Worm (Caenorhabditis elegans) whole organism, mixed stage, embryonic: ENCODE results near the gene srw-89.

ENCODE experiments used
- M03D4.4 ChIP-seq: sonication (generic microtip); optimal IDR thresholded peaks from 2 replicates; lab custom pipeline; 2017; ENCODE audit warnings: mild to moderate bottlenecking, missing genetic modification characterization, missing compliant biosample characterization
- bed-3 ChIP-seq: fragments of 200-800 bp; sonication (Bioruptor generic); optimal IDR thresholded peaks from 3 replicates; lab custom pipeline; 2018; ENCODE audit warnings: mild to moderate bottlenecking, missing genetic modification characterization, moderate library complexity, missing compliant biosample characterization
- blmp-1 ChIP-seq: fragments of 150-350 bp; optimal IDR thresholded peaks from 2 replicates; lab custom pipeline; 2014; ENCODE audit warnings: missing biosample characterization, missing genetic modification characterization
- ceh-39 ChIP-seq: fragments of 150-350 bp; optimal IDR thresholded peaks from 2 replicates; lab custom pipeline; 2014; ENCODE audit warnings: missing biosample characterization, missing genetic modification characterization
- ceh-43 ChIP-seq: fragments of 200-800 bp; sonication (Bioruptor generic); optimal IDR thresholded peaks from 2 replicates; lab custom pipeline; 2018; ENCODE audit warnings: mild to moderate bottlenecking, missing genetic modification characterization, moderate library complexity, missing compliant biosample characterization
- ceh-83 ChIP-seq: fragments of 200-800 bp; sonication (Bioruptor generic); optimal IDR thresholded peaks from 2 replicates; lab custom pipeline; 2018; ENCODE audit warnings: mild to moderate bottlenecking, missing genetic modification characterization, missing compliant biosample characterization
- ces-1 ChIP-seq: fragments of 150-350 bp; optimal IDR thresholded peaks from 2 replicates; lab custom pipeline; 2014; ENCODE audit warnings: missing biosample characterization, missing genetic modification reagents, missing genetic modification characterization
- cnd-1 ChIP-seq: fragments of 200-800 bp; sonication (Bioruptor generic); optimal IDR thresholded peaks from 2 replicates; lab custom pipeline; 2018; ENCODE audit warnings: mild to moderate bottlenecking, missing genetic modification characterization, missing compliant biosample characterization
- drap-1 ChIP-seq: fragments of 200-800 bp; sonication (Bioruptor generic); optimal IDR thresholded peaks from 3 replicates; lab custom pipeline; 2018; ENCODE audit warnings: mild to moderate bottlenecking, missing genetic modification characterization, missing compliant biosample characterization
- elt-1 ChIP-seq: sonication (generic microtip); optimal IDR thresholded peaks from 2 replicates; lab custom pipeline; 2017; ENCODE audit warnings: missing genetic modification characterization, mild to moderate bottlenecking, missing compliant biosample characterization, antibody characterized with exemption, moderate library complexity, borderline replicate concordance; ENCODE audit not compliant: insufficient read depth
- elt-3 ChIP-seq: fragments of 150-350 bp; optimal IDR thresholded peaks from 2 replicates; lab custom pipeline; 2014; ENCODE audit warnings: missing biosample characterization, missing genetic modification characterization
- flh-1 ChIP-seq: fragments of 200-800 bp; sonication (Bioruptor generic); optimal IDR thresholded peaks from 2 replicates; lab custom pipeline; 2018; ENCODE audit warnings: mild to moderate bottlenecking, missing genetic modification characterization, moderate library complexity, missing compliant biosample characterization
- ham-2 ChIP-seq: fragments of 200-800 bp; sonication (Bioruptor generic); optimal IDR thresholded peaks from 2 replicates; lab custom pipeline; 2018; ENCODE audit warnings: mild to moderate bottlenecking, missing genetic modification characterization, missing compliant biosample characterization
- hlh-1 ChIP-seq: fragments of 150-350 bp; optimal IDR thresholded peaks from 2 replicates; lab custom pipeline; 2014; ENCODE audit warnings: missing biosample characterization, missing genetic modification reagents, missing genetic modification characterization
- lin-13 ChIP-seq: fragments of 150-350 bp; optimal IDR thresholded peaks from 2 replicates; lab custom pipeline; 2014; ENCODE audit warnings: missing biosample characterization, missing genetic modification characterization
- lin-32 ChIP-seq: fragments of 200-800 bp; sonication (Bioruptor generic); optimal IDR thresholded peaks from 2 replicates; lab custom pipeline; 2018; ENCODE audit warnings: mild to moderate bottlenecking, missing genetic modification characterization, missing compliant biosample characterization
- lsy-2 ChIP-seq: fragments of 150-350 bp; optimal IDR thresholded peaks from 2 replicates; lab custom pipeline; 2014; ENCODE audit warnings: missing biosample characterization, missing genetic modification characterization
- mab-5 ChIP-seq: fragments of 150-350 bp; optimal IDR thresholded peaks from 2 replicates; lab custom pipeline; 2014; ENCODE audit warnings: missing biosample characterization, missing genetic modification characterization
- mep-1 ChIP-seq: fragments of 150-350 bp; optimal IDR thresholded peaks from 2 replicates; lab custom pipeline; 2017; ENCODE audit warnings: missing biosample characterization, missing genetic modification reagents, missing genetic modification characterization, inconsistent platforms
- nhr-12 ChIP-seq: fragments of 150-350 bp; optimal IDR thresholded peaks from 2 replicates; lab custom pipeline; 2014; ENCODE audit warnings: missing biosample characterization, missing genetic modification characterization
- nhr-2 ChIP-seq: fragments of 150-350 bp; optimal IDR thresholded peaks from 2 replicates; lab custom pipeline; 2014; ENCODE audit warnings: missing biosample characterization, missing genetic modification characterization
- nhr-237 ChIP-seq: fragments of 150-350 bp; optimal IDR thresholded peaks from 2 replicates; lab custom pipeline; 2014; ENCODE audit warnings: missing biosample characterization, missing genetic modification characterization
- nhr-28 ChIP-seq: fragments of 150-350 bp; optimal IDR thresholded peaks from 2 replicates; lab custom pipeline; 2014; ENCODE audit warnings: missing biosample characterization, missing genetic modification characterization
- nhr-76 ChIP-seq: sonication (generic microtip); optimal IDR thresholded peaks from 2 replicates; lab custom pipeline; 2017; ENCODE audit warnings: missing biosample characterization, missing genetic modification characterization
- sem-2 ChIP-seq: fragments of 200-800 bp; sonication (Bioruptor generic); optimal IDR thresholded peaks from 2 replicates; lab custom pipeline; 2018; ENCODE audit warnings: mild to moderate bottlenecking, missing genetic modification characterization, missing compliant biosample characterization
- snpc-4 ChIP-seq: fragments of 150-350 bp; optimal IDR thresholded peaks from 2 replicates; lab custom pipeline; 2014; ENCODE audit warnings: missing biosample characterization, missing genetic modification characterization
- sptf-1 ChIP-seq: sonication (generic microtip); optimal IDR thresholded peaks from 2 replicates; lab custom pipeline; 2017; ENCODE audit warnings: mild to moderate bottlenecking, missing genetic modification characterization, moderate library complexity, missing compliant biosample characterization
- tbx-8 ChIP-seq: fragments of 200-800 bp; sonication (Bioruptor generic); optimal IDR thresholded peaks from 2 replicates; lab custom pipeline; 2018; ENCODE audit warnings: mild to moderate bottlenecking, missing genetic modification characterization, moderate library complexity, missing compliant biosample characterization
- unc-120 ChIP-seq: sonication (generic microtip); optimal IDR thresholded peaks from 2 replicates; lab custom pipeline; 2017; ENCODE audit warnings: missing genetic modification characterization, missing compliant biosample characterization; ENCODE audit not compliant: poor library complexity, severe bottlenecking
- unc-39 ChIP-seq: fragments of 150-350 bp; optimal IDR thresholded peaks from 2 replicates; lab custom pipeline; 2014; ENCODE audit warnings: missing biosample characterization, missing genetic modification characterization
- zip-8 ChIP-seq: fragments of 150-350 bp; optimal IDR thresholded peaks from 2 replicates; lab custom pipeline; 2014; ENCODE audit warnings: missing biosample characterization, missing genetic modification characterization
- ztf-11 ChIP-seq: fragments of 150-350 bp; optimal IDR thresholded peaks from 2 replicates; lab custom pipeline; 2014; ENCODE audit warnings: missing biosample characterization, missing genetic modification characterization

The srw-89 gene

DNA sequence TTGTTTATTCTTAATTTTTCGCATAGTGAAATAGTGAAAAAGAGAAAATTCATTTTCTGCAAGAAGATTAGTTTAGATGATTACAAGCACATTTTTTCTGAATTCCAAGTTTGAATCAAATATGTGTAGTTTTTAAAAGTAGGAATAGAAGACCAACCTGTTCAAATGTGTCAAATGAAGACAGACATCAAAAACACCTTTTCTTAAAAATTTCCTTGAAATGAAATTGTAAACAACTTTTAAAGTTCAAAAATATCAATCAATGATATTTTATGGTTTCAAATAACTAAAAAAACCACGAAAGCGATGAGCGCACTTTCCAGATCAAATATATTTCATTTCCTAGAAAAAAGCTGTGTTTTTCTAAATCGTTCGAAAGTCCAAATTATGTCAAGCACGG, 35.2 kb upstream of the srw-89 start, which contains the start of gene nlp-30:
Gene nlp-30 (plus strand): TSS at position 301 of the 400 bp plus-strand sequence.
- TF ChIP-seq lin-32 (GFP tag; lab: Kevin White, UChicago), result no peak
- TF ChIP-seq tbx-8 (GFP tag; lab: Kevin White, UChicago), result no peak
- no peak for TF ChIP-seq sem-2 (GFP tag; lab: Kevin White, UChicago)
- TF ChIP-seq unc-39 (tag; lab: Kevin White, UChicago), result no peak
- no peak for TF ChIP-seq lin-13 (tag; lab: Kevin White, UChicago)
- TF ChIP-seq ham-2 (GFP tag; lab: Kevin White, UChicago), result no peak
- TF ChIP-seq nhr-28 (tag; lab: Kevin White, UChicago), result no peak
- TF ChIP-seq blmp-1 (tag; lab: Kevin White, UChicago), result no peak
- no peak for TF ChIP-seq nhr-2
- no peak for TF ChIP-seq ceh-83 (GFP tag; lab: Kevin White, UChicago)
- TF ChIP-seq sptf-1, result no peak
- no peak for TF ChIP-seq nhr-237 (tag; lab: Kevin White, UChicago)
- TF ChIP-seq mab-5 (tag; lab: Kevin White, UChicago), result no peak
- TF ChIP-seq hlh-1 (tag; lab: Kevin White, UChicago), result no peak
- no peak for TF ChIP-seq ces-1 (GFP tag; lab: Kevin White, UChicago)
- no peak for TF ChIP-seq nhr-12 (tag; lab: Kevin White, UChicago)

DNA sequence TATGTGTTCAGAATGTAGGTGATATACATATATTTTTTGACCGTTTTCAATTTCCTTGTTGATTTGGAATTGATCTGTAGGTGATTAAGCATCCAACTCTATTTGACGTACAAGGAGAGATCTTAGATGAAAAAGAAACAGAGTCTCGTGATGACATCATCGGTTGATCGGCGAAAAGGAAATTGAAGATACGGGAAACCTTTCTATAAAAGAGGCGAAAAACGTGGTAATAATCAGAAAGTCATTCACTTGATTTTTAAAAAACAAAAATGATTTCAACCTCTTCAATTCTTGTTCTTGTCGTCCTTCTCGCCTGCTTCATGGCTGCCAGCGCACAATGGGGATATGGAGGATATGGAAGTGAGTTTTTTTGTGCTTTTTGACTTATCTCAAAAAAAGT, 32.7 kb upstream of the srw-89 start, which contains the start of gene nlp-29:
Gene nlp-29 (plus strand): TSS at position 248 of the 400 bp plus-strand sequence.
- TF ChIP-seq sem-2 (GFP tag; lab: Kevin White, UChicago) (no peak), unc-120 (tag; lab: Kevin White, UChicago) (no peak), elt-3 (tag; lab: Kevin White, UChicago) (no peak), cnd-1 (no peak), bed-3 (no peak), ztf-11 (tag; lab: Kevin White, UChicago) (no peak), nhr-237 (tag; lab: Kevin White, UChicago) (no peak), nhr-12 (tag; lab: Kevin White, UChicago) (no peak), ces-1 (GFP tag; lab: Kevin White, UChicago) (no peak), M03D4.4 (tag; lab: Kevin White, UChicago) (no peak), lin-13 (tag; lab: Kevin White, UChicago) (no peak), zip-8 (no peak)

DNA sequence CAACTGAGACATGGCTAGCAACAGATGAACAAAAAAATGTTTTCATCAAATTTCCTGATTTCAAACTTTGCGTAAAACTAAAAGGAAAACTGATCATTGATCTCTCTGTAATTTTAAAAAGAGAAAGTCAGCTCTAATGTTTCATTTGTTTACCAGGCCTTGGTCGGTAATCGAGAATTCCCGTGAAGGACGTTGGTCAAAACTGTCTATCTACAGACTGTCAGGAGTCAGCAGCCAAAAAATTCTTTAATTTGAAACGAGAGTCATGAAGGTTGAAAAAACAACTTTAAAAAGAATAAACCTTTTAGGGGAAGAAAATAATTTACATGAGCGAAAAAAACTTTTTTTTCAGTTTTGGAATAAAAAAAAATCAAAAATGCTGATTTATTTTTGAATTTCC, 31.8 kb upstream of the srw-89 start:
- TF ChIP-seq elt-3 (tag; lab: Kevin White, UChicago), result no peak
- no peak for TF ChIP-seq zip-8
- no peak for TF ChIP-seq blmp-1 (tag; lab: Kevin White, UChicago)
- TF ChIP-seq ceh-83 (GFP tag; lab: Kevin White, UChicago), result no peak
- TF ChIP-seq mab-5 (tag; lab: Kevin White, UChicago), result no peak
- TF ChIP-seq flh-1 (GFP tag; lab: Kevin White, UChicago), result no peak
- no peak for TF ChIP-seq sem-2 (GFP tag; lab: Kevin White, UChicago)
- TF ChIP-seq elt-1, result no peak
- no peak for TF ChIP-seq lsy-2 (tag; lab: Kevin White, UChicago)
- TF ChIP-seq ztf-11 (tag; lab: Kevin White, UChicago), result no peak
- no peak for TF ChIP-seq nhr-237 (tag; lab: Kevin White, UChicago)
- no peak for TF ChIP-seq ceh-43

DNA sequence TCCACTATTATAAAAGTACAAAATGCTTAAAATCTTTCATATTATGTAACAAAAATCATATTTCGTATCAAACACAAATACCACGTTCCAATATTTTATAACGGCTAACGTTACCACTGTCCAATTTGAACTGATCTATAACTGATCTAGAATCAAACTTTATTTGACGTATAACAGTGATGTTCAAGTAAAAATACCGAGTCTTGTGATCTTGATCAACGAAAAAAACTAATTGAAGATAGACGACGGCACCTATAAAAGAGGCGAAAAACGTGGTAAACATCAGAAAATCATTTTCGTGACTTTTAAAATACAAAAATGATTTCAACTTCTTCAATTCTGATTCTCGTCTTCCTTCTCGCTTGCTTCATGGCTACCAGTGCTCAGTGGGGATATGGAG, 29.3 kb upstream of the srw-89 start, which contains the start of gene nlp-28:
Gene nlp-28 (plus strand): TSS at position 285 of the 400 bp plus-strand sequence.
- no peak for TF ChIP-seq elt-3 (tag; lab: Kevin White, UChicago)
- no peak for TF ChIP-seq lsy-2 (tag; lab: Kevin White, UChicago)
- TF ChIP-seq ham-2 (GFP tag; lab: Kevin White, UChicago), result no peak
- no peak for TF ChIP-seq blmp-1 (tag; lab: Kevin White, UChicago)
- TF ChIP-seq ceh-83 (GFP tag; lab: Kevin White, UChicago), result no peak
- no peak for TF ChIP-seq nhr-76
- TF ChIP-seq hlh-1 (tag; lab: Kevin White, UChicago), result no peak
- no peak for TF ChIP-seq ztf-11 (tag; lab: Kevin White, UChicago)
- TF ChIP-seq ceh-39 (tag; lab: Kevin White, UChicago), result no peak
- no peak for TF ChIP-seq mep-1 (tag; lab: Kevin White, UChicago)
- no peak for TF ChIP-seq snpc-4
- no peak for TF ChIP-seq mab-5 (tag; lab: Kevin White, UChicago)
- no peak for TF ChIP-seq elt-1
- no peak for TF ChIP-seq unc-120 (tag; lab: Kevin White, UChicago)
- no peak for TF ChIP-seq drap-1 (GFP tag; lab: Kevin White, UChicago)
- no peak for TF ChIP-seq ces-1 (GFP tag; lab: Kevin White, UChicago)
